Worm (Caenorhabditis elegans) whole organism, L3 larva: ENCODE measurements around the gene clec-170.

Experiments used
- ZK546.5 ChIP-seq: sonication (generic microtip); optimal IDR thresholded peaks from 2 replicates; lab custom pipeline; 2017; ENCODE audit warnings: missing biosample characterization, missing genetic modification characterization
- aly-2 ChIP-seq: fragments of 150-350 bp; optimal IDR thresholded peaks from 2 replicates; lab custom pipeline; 2014; ENCODE audit warnings: missing biosample characterization, missing genetic modification characterization
- ama-1 ChIP-seq: fragments of 150-350 bp; optimal IDR thresholded peaks from 2 replicates; lab custom pipeline; 2018
- ceh-16 ChIP-seq: sonication (generic microtip); optimal IDR thresholded peaks from 2 replicates; lab custom pipeline; 2017; ENCODE audit warnings: missing biosample characterization, missing genetic modification characterization
- ceh-82 ChIP-seq: fragments of 150-350 bp; optimal IDR thresholded peaks from 2 replicates; lab custom pipeline; 2014; ENCODE audit warnings: missing biosample characterization, missing genetic modification characterization
- egl-27 ChIP-seq: sonication (generic microtip); optimal IDR thresholded peaks from 4 replicates; lab custom pipeline; 2017; ENCODE audit warnings: missing biosample characterization, missing genetic modification reagents, missing genetic modification characterization
- elt-2 ChIP-seq: sonication (generic microtip); optimal IDR thresholded peaks from 2 replicates; lab custom pipeline; 2016; ENCODE audit warnings: missing genetic modification reagents, mild to moderate bottlenecking, missing genetic modification characterization, missing compliant biosample characterization
- elt-3 ChIP-seq, 3 experiments: fragments of 150-350 bp in 1 of 3; sonication (generic microtip) in 2 of 3; optimal IDR thresholded peaks; 2 replicates in 2 of 3; 4 replicates in 1 of 3; lab custom pipeline; 2014 to 2017; ENCODE audit warnings: missing biosample characterization in 3 of 3, missing genetic modification characterization in 3 of 3
- fkh-10 ChIP-seq: sonication (generic microtip); optimal IDR thresholded peaks from 2 replicates; lab custom pipeline; 2017; ENCODE audit warnings: missing biosample characterization, missing genetic modification reagents, missing genetic modification characterization
- hmg-11 ChIP-seq: sonication (generic microtip); optimal IDR thresholded peaks from 2 replicates; lab custom pipeline; 2016; ENCODE audit warnings: missing genetic modification characterization, missing compliant biosample characterization
- lin-15B ChIP-seq: fragments of 150-350 bp; optimal IDR thresholded peaks from 2 replicates; lab custom pipeline; 2014; ENCODE audit warnings: missing biosample characterization, missing genetic modification characterization
- lin-39 ChIP-seq: fragments of 150-350 bp; optimal IDR thresholded peaks from 2 replicates; lab custom pipeline; 2018; ENCODE audit warnings: missing biosample characterization, missing genetic modification reagents, missing genetic modification characterization
- nfya-1 ChIP-seq: sonication (generic microtip); optimal IDR thresholded peaks from 2 replicates; lab custom pipeline; 2017; ENCODE audit warnings: missing genetic modification characterization, mild to moderate bottlenecking, missing compliant biosample characterization, antibody characterized with exemption, moderate library complexity; ENCODE audit not compliant: insufficient read depth
- nhr-12 ChIP-seq: fragments of 150-350 bp; optimal IDR thresholded peaks from 2 replicates; lab custom pipeline; 2014; ENCODE audit warnings: missing biosample characterization, missing genetic modification characterization
- nhr-23 ChIP-seq: fragments of 150-350 bp; optimal IDR thresholded peaks from 2 replicates; lab custom pipeline; 2014; ENCODE audit warnings: missing biosample characterization, missing genetic modification reagents, missing genetic modification characterization
- nhr-237 ChIP-seq: fragments of 150-350 bp; optimal IDR thresholded peaks from 2 replicates; lab custom pipeline; 2014; ENCODE audit warnings: missing biosample characterization, missing genetic modification characterization
- nhr-25 ChIP-seq: sonication (generic microtip); optimal IDR thresholded peaks from 2 replicates; lab custom pipeline; 2017; ENCODE audit warnings: missing biosample characterization, missing genetic modification characterization
- nhr-67 ChIP-seq: fragments of 150-350 bp; optimal IDR thresholded peaks from 2 replicates; lab custom pipeline; 2014; ENCODE audit warnings: missing biosample characterization, missing genetic modification characterization
- nhr-76 ChIP-seq: fragments of 150-350 bp; sonication (generic microtip); optimal IDR thresholded peaks from 5 replicates; lab custom pipeline; 2014; ENCODE audit warnings: missing biosample characterization, missing genetic modification characterization
- pha-4 ChIP-seq: fragments of 150-350 bp; optimal IDR thresholded peaks from 2 replicates; lab custom pipeline; 2014; ENCODE audit warnings: missing biosample characterization, missing genetic modification reagents, missing genetic modification characterization
- skn-1 ChIP-seq: fragments of 150-350 bp; optimal IDR thresholded peaks from 2 replicates; lab custom pipeline; 2014; ENCODE audit warnings: missing biosample characterization, missing genetic modification characterization
- snpc-4 ChIP-seq: fragments of 150-350 bp; optimal IDR thresholded peaks from 2 replicates; lab custom pipeline; 2014; ENCODE audit warnings: missing biosample characterization, missing genetic modification characterization
- unc-62 ChIP-seq: fragments of 150-350 bp; sonication (generic microtip); optimal IDR thresholded peaks from 4 replicates; lab custom pipeline; 2014; ENCODE audit warnings: missing biosample characterization, missing genetic modification reagents, missing genetic modification characterization
- ztf-11 ChIP-seq: fragments of 150-350 bp; optimal IDR thresholded peaks from 2 replicates; lab custom pipeline; 2014; ENCODE audit warnings: missing biosample characterization, missing genetic modification characterization
- ztf-4 ChIP-seq: fragments of 150-350 bp; optimal IDR thresholded peaks from 2 replicates; lab custom pipeline; 2014; ENCODE audit warnings: missing biosample characterization, missing genetic modification characterization

clec-170 gene

ce11 chrIV:1298984-1299383 is 32.3 kb downstream of the clec-170 start:
- TF ChIP-seq ZK546.5 (tag; lab: Kevin White, UChicago) (no peak), aly-2 (tag; lab: Kevin White, UChicago) (no peak), ztf-4 (tag; lab: Kevin White, UChicago) (no peak), elt-3 (tag; optimal IDR thresholded peaks at IDR 0.05; lab: Kevin White, UChicago) (no peak), nhr-23 (tag; lab: Kevin White, UChicago) (no peak), skn-1 (tag; lab: Kevin White, UChicago) (no peak), ceh-82 (no peak), nhr-12 (tag; lab: Kevin White, UChicago) (no peak), ztf-11 (no peak), snpc-4 (tag; lab: Kevin White, UChicago) (no peak), unc-62 (GFP tag; lab: Kevin White, UChicago) (no peak)
- TF ChIP-seq, all 47 proteins: peak for 0

DNA sequence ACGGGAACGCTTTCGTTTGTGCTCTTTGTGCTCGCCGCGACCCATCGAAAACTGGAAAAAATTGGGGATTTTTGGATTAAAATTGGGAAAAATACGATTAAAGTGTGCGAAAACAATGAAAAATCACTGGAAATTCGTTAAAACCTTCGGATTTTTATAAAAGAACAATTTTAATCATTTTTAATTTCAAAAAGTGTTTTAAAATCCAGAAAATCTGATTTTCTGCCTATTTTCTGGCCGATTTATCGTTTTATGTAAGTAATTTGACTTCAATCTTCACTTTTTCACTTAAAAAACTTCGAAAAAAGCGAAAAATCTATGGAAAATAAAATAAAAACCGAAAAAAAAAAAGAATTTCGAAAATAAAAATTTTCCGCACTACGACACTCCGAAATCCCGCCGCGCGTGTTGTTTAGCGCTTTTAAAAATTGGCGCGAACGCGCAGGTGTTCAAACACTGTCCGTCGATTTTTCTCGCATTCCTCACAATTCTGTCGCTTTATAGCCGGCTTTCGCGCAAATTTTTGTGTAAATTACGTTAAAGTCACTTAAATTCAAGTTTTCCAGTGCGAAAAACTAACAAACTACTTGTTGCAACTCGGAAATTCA is 43.0 kb downstream of the clec-170 start, which contains the start of the genes ddx-46 and F53H1.4:
TSS of gene ddx-46 (minus strand) at position 51 of the 608 bp plus-strand sequence.
TSS of gene F53H1.4 (plus strand) at position 567 of the 608 bp plus-strand sequence.
- TF ChIP-seq hmg-11 (tag; lab: Kevin White, UChicago) (peak; percentile 43), ceh-16 (tag; lab: Kevin White, UChicago) (no peak), nhr-23 (tag; lab: Kevin White, UChicago) (peak; percentile 7), nhr-76 (no peak), lin-15B (tag; lab: Kevin White, UChicago) (peak; percentile 86), pha-4 (tag; lab: Kevin White, UChicago) (peak; percentile 8), fkh-10 (GFP tag; lab: Kevin White, UChicago) (no peak), nhr-12 (tag; lab: Kevin White, UChicago) (no peak), nfya-1 (peak; percentile 55), nhr-67 (tag; lab: Kevin White, UChicago) (no peak), lin-39 (tag; lab: Kevin White, UChicago) (peak; percentile 40), nhr-237 (tag; lab: Kevin White, UChicago) (no peak)

ce11 chrIV:1310337-1310736 is 43.7 kb downstream of the clec-170 start:
- TF ChIP-seq hmg-11 (tag; lab: Kevin White, UChicago) (no peak), pha-4 (tag; lab: Kevin White, UChicago) (peak; percentile 35), unc-62 (GFP tag; lab: Kevin White, UChicago) (no peak), nhr-25 (tag; lab: Kevin White, UChicago) (no peak), nhr-237 (tag; lab: Kevin White, UChicago) (no peak), lin-15B (tag; lab: Kevin White, UChicago) (peak; percentile 66), elt-2 (tag; lab: Kevin White, UChicago) (no peak), egl-27 (no peak), ama-1 (lab: Kevin White, UChicago) (no peak), nfya-1 (no peak), ztf-11 (no peak)
